Fruit fly (Drosophila melanogaster) whole organism, prepupa: ENCODE data around the gene Dlg5.
A peak's percentile ranks its signal among the peaks of the same experiment; 100 is the strongest.

Experiments used
- Blimp-1 ChIP-seq: fragments of 200-800 bp; sonication (Bioruptor generic); optimal IDR thresholded peaks from 3 replicates; lab custom pipeline; 2017; ENCODE audit warnings: missing biosample characterization, missing genetic modification characterization, mild to moderate bottlenecking, moderate library complexity, missing genetic modification reagents
- CG10631 ChIP-seq: fragments of 200-800 bp; sonication (Bioruptor generic); optimal IDR thresholded peaks from 2 replicates; lab custom pipeline; 2016; ENCODE audit warnings: missing biosample characterization, missing genetic modification characterization
- CG11294 ChIP-seq: fragments of 200-800 bp; sonication (Bioruptor generic); IDR thresholded peaks from 2 replicates; pipeline ENCODE4 v1.3.6; 2022; ENCODE audit warnings: missing biosample characterization, missing genetic modification characterization
- CG11762 ChIP-seq: fragments of 200-800 bp; sonication (Bioruptor generic); optimal IDR thresholded peaks from 3 replicates; lab custom pipeline; 2016; ENCODE audit warnings: missing biosample characterization, missing genetic modification characterization; ENCODE audit not compliant: insufficient read depth
- CG15336 ChIP-seq: fragments of 200-800 bp; sonication (Bioruptor generic); IDR thresholded peaks from 2 replicates; pipeline ENCODE4 v1.3.6; 2022; ENCODE audit warnings: missing biosample characterization, missing genetic modification characterization
- CG16779 ChIP-seq: fragments of 200-800 bp; sonication (Bioruptor generic); optimal IDR thresholded peaks from 3 replicates; lab custom pipeline; 2017; ENCODE audit warnings: missing biosample characterization, mild to moderate bottlenecking, missing genetic modification characterization
- CG3032 ChIP-seq: fragments of 200-800 bp; optimal IDR thresholded peaks from 2 replicates; lab custom pipeline; 2019; ENCODE audit warnings: missing biosample characterization, mild to moderate bottlenecking, missing genetic modification characterization, moderate library complexity
- CG31627 ChIP-seq: fragments of 200-800 bp; sonication (Bioruptor generic); optimal IDR thresholded peaks from 3 replicates; lab custom pipeline; 2016; ENCODE audit warnings: missing biosample characterization, missing genetic modification characterization
- CG32006 ChIP-seq: fragments of 200-800 bp; sonication (Bioruptor generic); optimal IDR thresholded peaks from 3 replicates; lab custom pipeline; 2017; ENCODE audit warnings: missing biosample characterization, mild to moderate bottlenecking, missing genetic modification characterization
- CG34406 ChIP-seq: fragments of 200-800 bp; sonication (Bioruptor generic); optimal IDR thresholded peaks from 3 replicates; lab custom pipeline; 2016; ENCODE audit warnings: missing biosample characterization, missing genetic modification characterization
- CG4318 ChIP-seq: fragments of 200-800 bp; sonication (Bioruptor generic); optimal IDR thresholded peaks from 3 replicates; lab custom pipeline; 2017; ENCODE audit warnings: missing biosample characterization, mild to moderate bottlenecking, missing genetic modification characterization
- CG6792 ChIP-seq: fragments of 200-800 bp; sonication (Bioruptor generic); optimal IDR thresholded peaks from 3 replicates; lab custom pipeline; 2016; ENCODE audit warnings: missing biosample characterization, missing genetic modification characterization
- CG6808 ChIP-seq: fragments of 200-800 bp; sonication (Bioruptor generic); optimal IDR thresholded peaks from 3 replicates; lab custom pipeline; 2017; ENCODE audit warnings: missing biosample characterization, missing genetic modification characterization, mild to moderate bottlenecking, moderate library complexity, missing genetic modification reagents
- CG6854 ChIP-seq: fragments of 200-800 bp; sonication (Bioruptor generic); optimal IDR thresholded peaks from 2 replicates; lab custom pipeline; 2017; ENCODE audit warnings: missing biosample characterization, mild to moderate bottlenecking, missing genetic modification characterization
- CG8119 ChIP-seq: fragments of 200-800 bp; sonication (Bioruptor generic); IDR thresholded peaks from 3 replicates; pipeline ENCODE4 v1.3.6; 2022; ENCODE audit warnings: missing biosample characterization, missing genetic modification characterization
- CG8319 ChIP-seq: fragments of 200-800 bp; sonication (Bioruptor generic); optimal IDR thresholded peaks from 3 replicates; lab custom pipeline; 2016; ENCODE audit warnings: missing biosample characterization, missing genetic modification characterization
- CG9139 ChIP-seq: fragments of 200-800 bp; sonication (Bioruptor generic); optimal IDR thresholded peaks from 3 replicates; lab custom pipeline; 2017; ENCODE audit warnings: missing biosample characterization, mild to moderate bottlenecking, missing genetic modification characterization
- Eip75B ChIP-seq: fragments of 200-800 bp; sonication (Bioruptor generic); optimal IDR thresholded peaks from 3 replicates; lab custom pipeline; 2016; ENCODE audit warnings: missing biosample characterization, missing genetic modification characterization
- Eip78C ChIP-seq: fragments of 200-800 bp; sonication (Bioruptor generic); peaks from one replicate; lab custom pipeline; 2016; ENCODE audit warnings: missing biosample characterization, missing genetic modification characterization
- Eip93F ChIP-seq: fragments of 200-800 bp; sonication (Bioruptor generic); optimal IDR thresholded peaks from 2 replicates; lab custom pipeline; 2016; ENCODE audit warnings: missing biosample characterization, mild to moderate bottlenecking, missing genetic modification characterization
- Ets21C ChIP-seq: fragments of 200-800 bp; sonication (Bioruptor generic); optimal IDR thresholded peaks from 3 replicates; lab custom pipeline; 2016; ENCODE audit warnings: missing biosample characterization, missing genetic modification characterization
- Ets96B ChIP-seq: fragments of 200-800 bp; optimal IDR thresholded peaks from 2 replicates; lab custom pipeline; 2019; ENCODE audit warnings: missing biosample characterization, mild to moderate bottlenecking, missing genetic modification characterization, moderate library complexity
- Hr39 ChIP-seq: fragments of 200-800 bp; sonication (Bioruptor generic); optimal IDR thresholded peaks from 2 replicates; lab custom pipeline; 2016; ENCODE audit warnings: missing biosample characterization, missing genetic modification characterization
- Hr4 ChIP-seq: fragments of 200-800 bp; sonication (Bioruptor generic); optimal IDR thresholded peaks from 3 replicates; lab custom pipeline; 2016; ENCODE audit warnings: missing biosample characterization, missing genetic modification characterization
- Met ChIP-seq: fragments of 200-800 bp; sonication (Bioruptor generic); optimal IDR thresholded peaks from 3 replicates; lab custom pipeline; 2016; ENCODE audit warnings: missing biosample characterization, missing genetic modification characterization
- OdsH ChIP-seq: fragments of 200-800 bp; sonication (Bioruptor generic); optimal IDR thresholded peaks from 3 replicates; lab custom pipeline; 2016; ENCODE audit warnings: missing biosample characterization, missing genetic modification characterization
- Smox ChIP-seq: fragments of 200-800 bp; sonication (Bioruptor generic); optimal IDR thresholded peaks from 3 replicates; lab custom pipeline; 2016; ENCODE audit warnings: missing biosample characterization, missing genetic modification characterization
- Sox102F ChIP-seq: fragments of 200-800 bp; sonication (Bioruptor generic); optimal IDR thresholded peaks from 2 replicates; lab custom pipeline; 2016; ENCODE audit warnings: missing biosample characterization, mild to moderate bottlenecking, missing genetic modification characterization
- Sox14 ChIP-seq: fragments of 200-800 bp; sonication (Bioruptor generic); optimal IDR thresholded peaks from 3 replicates; lab custom pipeline; 2016; ENCODE audit warnings: missing biosample characterization, missing genetic modification characterization
- achi ChIP-seq: fragments of 200-800 bp; sonication (Bioruptor generic); optimal IDR thresholded peaks from 3 replicates; lab custom pipeline; 2016; ENCODE audit warnings: missing biosample characterization, missing genetic modification characterization
- eg ChIP-seq: fragments of 200-800 bp; sonication (Bioruptor generic); IDR thresholded peaks from 3 replicates; pipeline ENCODE4 v1.3.6; 2022; ENCODE audit warnings: missing biosample characterization, missing genetic modification characterization
- esn ChIP-seq: fragments of 200-800 bp; sonication (Bioruptor generic); optimal IDR thresholded peaks from 2 replicates; lab custom pipeline; 2016; ENCODE audit warnings: missing biosample characterization, mild to moderate bottlenecking, missing genetic modification characterization, moderate library complexity
- fd59A ChIP-seq: fragments of 200-800 bp; sonication (Bioruptor generic); optimal IDR thresholded peaks from 2 replicates; lab custom pipeline; 2017; ENCODE audit warnings: missing biosample characterization, mild to moderate bottlenecking, missing genetic modification characterization, missing genetic modification reagents
- net ChIP-seq: fragments of 200-800 bp; sonication (Bioruptor generic); optimal IDR thresholded peaks from 3 replicates; lab custom pipeline; 2016; ENCODE audit warnings: missing biosample characterization, missing genetic modification characterization
- spab ChIP-seq: fragments of 200-800 bp; sonication (Bioruptor generic); optimal IDR thresholded peaks from 2 replicates; lab custom pipeline; 2017; ENCODE audit warnings: missing biosample characterization, mild to moderate bottlenecking, missing genetic modification characterization, missing genetic modification reagents
- ss ChIP-seq, 2 experiments: fragments of 200-800 bp; sonication (Bioruptor generic); optimal IDR thresholded peaks; 2 replicates in 1 of 2; 3 replicates in 1 of 2; lab custom pipeline; 2017 to 2018; ENCODE audit warnings: mild to moderate bottlenecking in 2 of 2, missing biosample characterization in 2 of 2, missing genetic modification characterization in 2 of 2, moderate library complexity in 1 of 2
- svp ChIP-seq: fragments of 200-800 bp; sonication (Bioruptor generic); peaks from one replicate; lab custom pipeline; 2016; ENCODE audit warnings: missing biosample characterization, missing genetic modification characterization
- topi ChIP-seq: fragments of 200-800 bp; sonication (Bioruptor generic); optimal IDR thresholded peaks from 3 replicates; lab custom pipeline; 2016; ENCODE audit warnings: missing biosample characterization, missing genetic modification characterization
- vri ChIP-seq: fragments of 200-800 bp; sonication (Bioruptor generic); optimal IDR thresholded peaks from 3 replicates; lab custom pipeline; 2016; ENCODE audit warnings: missing biosample characterization, mild to moderate bottlenecking, missing genetic modification characterization

Dlg5 gene

dm6 chr2L:11516526-11517441 is at the start of gene Dlg5, which contains the start of gene CG4970:
TSS of gene Dlg5 (minus strand) at chr2L:11517081.
TSS of gene CG4970 (plus strand) at chr2L:11517391.
- TF ChIP-seq ss (GFP tag; optimal IDR thresholded peaks at IDR 0.05; lab: Kevin White, UChicago) (peak in 1 of 2 experiments; percentile 0), CG15336 (GFP tag; lab: Robert Waterston, UW) (peak; percentile 26; the same call in 1 of the 2 replicates), CG8119 (0 out of 3 replicates have a peak, but pooled peaks have one; percentile 16), CG6854 (peak; percentile 80), CG10631 (no peak), CG3032 (tag; lab: Kevin White, UChicago) (no peak), CG34406 (GFP tag; lab: Kevin White, UChicago) (peak; percentile 19), eg (GFP tag; lab: Robert Waterston, UW) (peak; percentile 35; the same call in 1 of the 3 replicates), CG16779 (tag; lab: Kevin White, UChicago) (peak; percentile 64), vri (GFP tag; lab: Kevin White, UChicago) (peak; percentile 2), Eip78C (GFP tag; lab: Kevin White, UChicago) (peak; percentile 66)

dm6 chr2L:11553825-11554224 is 36.9 kb upstream of the Dlg5 start:
- TF ChIP-seq CG6808 (GFP tag; lab: Kevin White, UChicago) (no peak), Hr39 (no peak), CG6792 (GFP tag; lab: Kevin White, UChicago) (no peak), fd59A (GFP tag; lab: Kevin White, UChicago) (no peak), CG11762 (GFP tag; lab: Kevin White, UChicago) (no peak), topi (no peak), svp (GFP tag; lab: Kevin White, UChicago) (no peak), OdsH (no peak), esn (GFP tag; lab: Kevin White, UChicago) (no peak), Blimp-1 (no peak), CG3032 (tag; lab: Kevin White, UChicago) (no peak), Eip75B (GFP tag; lab: Kevin White, UChicago) (no peak), CG31627 (GFP tag; lab: Kevin White, UChicago) (no peak), eg (GFP tag; lab: Robert Waterston, UW) (no peak), Smox (no peak), CG8319 (no peak), Eip93F (no peak)

DNA sequence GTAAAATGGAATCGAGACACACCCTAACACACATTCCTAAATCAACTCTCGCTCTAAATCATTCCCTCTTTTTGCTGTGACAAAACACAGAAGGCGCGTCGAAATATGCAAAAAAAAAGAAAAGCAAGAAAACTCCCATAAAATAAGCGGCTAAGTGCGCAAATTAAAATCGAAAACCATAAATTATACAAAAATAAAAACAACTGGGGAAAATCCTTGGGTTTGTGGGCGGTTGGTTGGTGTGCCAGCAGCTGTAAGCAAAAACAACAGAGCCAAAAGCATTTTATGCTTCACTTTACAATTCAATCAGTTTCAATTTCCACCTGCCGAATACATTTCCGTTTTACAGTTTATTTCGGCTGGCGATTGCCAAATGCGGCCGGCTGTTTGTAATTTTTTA is 19.0 kb upstream of the Dlg5 start, which contains the start of gene CG43438:
TSS of gene CG43438 (plus strand) at position 301 of the 400 bp plus-strand sequence.
- TF ChIP-seq svp (GFP tag; lab: Kevin White, UChicago) (peak; percentile 3), Ets96B (tag; lab: Kevin White, UChicago) (no peak)

DNA sequence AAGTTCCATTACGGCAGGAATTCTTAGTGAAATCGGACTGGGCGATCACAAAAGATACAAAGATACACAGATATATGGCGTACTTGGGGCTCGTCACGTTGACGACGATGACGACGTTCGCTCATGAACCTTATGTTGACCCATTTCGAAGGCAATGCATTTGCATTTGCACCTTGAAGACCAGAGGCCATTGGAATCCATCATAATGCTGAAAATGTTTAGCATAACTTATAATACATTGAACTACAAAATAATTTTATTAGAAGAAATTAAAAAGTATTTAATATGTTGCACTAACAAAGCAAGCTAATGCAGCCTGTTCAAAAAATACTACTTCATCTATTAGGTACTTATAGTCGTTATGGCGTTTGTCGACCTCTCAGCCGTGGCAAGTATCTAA is 14.6 kb upstream of the Dlg5 start, which contains the start of gene CG34162:
TSS of gene CG34162 (plus strand) at position 301 of the 400 bp plus-strand sequence.
- no peak for TF ChIP-seq CG32006 (GFP tag; lab: Kevin White, UChicago)
- no peak for TF ChIP-seq OdsH
- TF ChIP-seq CG8319 = no peak
- no peak for TF ChIP-seq Hr4 (GFP tag; lab: Kevin White, UChicago)
- no peak for TF ChIP-seq CG11762 (GFP tag; lab: Kevin White, UChicago)
- no peak for TF ChIP-seq CG10631
- no peak for TF ChIP-seq CG11294 (GFP tag; lab: Robert Waterston, UW)
- TF ChIP-seq CG6792 (GFP tag; lab: Kevin White, UChicago) = no peak
- TF ChIP-seq CG3032 (tag; lab: Kevin White, UChicago) = no peak
- no peak for TF ChIP-seq CG8119

- no peak for TF ChIP-seq fd59A (GFP tag; lab: Kevin White, UChicago)
- no peak for TF ChIP-seq Ets21C (GFP tag; lab: Kevin White, UChicago)
- no peak for TF ChIP-seq CG11762 (GFP tag; lab: Kevin White, UChicago)
- TF ChIP-seq Met (GFP tag; lab: Kevin White, UChicago) = no peak
- TF ChIP-seq CG16779 (tag; lab: Kevin White, UChicago) = no peak
- no peak for TF ChIP-seq Hr39
- TF ChIP-seq OdsH = no peak
- no peak for TF ChIP-seq CG34406 (GFP tag; lab: Kevin White, UChicago)
- no peak for TF ChIP-seq net (GFP tag; lab: Kevin White, UChicago)
- TF ChIP-seq topi = no peak
- TF ChIP-seq achi = no peak
- TF ChIP-seq Sox14 (GFP tag; lab: Kevin White, UChicago) = no peak
- no peak for TF ChIP-seq Eip78C (GFP tag; lab: Kevin White, UChicago)
- no peak for TF ChIP-seq CG4318
- TF ChIP-seq Smox = no peak
- no peak for TF ChIP-seq CG9139
- TF ChIP-seq spab = no peak
- TF ChIP-seq eg (GFP tag; lab: Robert Waterston, UW) = no peak
- TF ChIP-seq Sox102F = no peak
- TF ChIP-seq, all 60 proteins: peak for 0
These were observed 14.1 kb upstream of the Dlg5 start, which contains the start of gene CG31706 for dm6 chr2L:11530952-11531351. TSS of gene CG31706 (minus strand) at chr2L:11531052.
